Fruit fly (Drosophila melanogaster) whole organism, embryonic: ENCODE data around the gene Syt12.

ENCODE experiments used
- B-H1 ChIP-seq: fragments of 200-800 bp; sonication (Bioruptor generic); IDR thresholded peaks from 3 replicates; pipeline ENCODE4 v1.3.6; 2022; ENCODE audit warnings: missing biosample characterization, missing genetic modification characterization
- Blimp-1 ChIP-seq: fragments of 200-800 bp; sonication (Bioruptor generic); optimal IDR thresholded peaks from 3 replicates; lab custom pipeline; 2018; ENCODE audit warnings: missing biosample characterization, missing genetic modification characterization, mild to moderate bottlenecking, moderate library complexity, missing genetic modification reagents
- CG1024 ChIP-seq: fragments of 200-800 bp; sonication (Bioruptor generic); IDR thresholded peaks from 2 replicates; pipeline ENCODE4 v1.3.6; 2022; ENCODE audit warnings: missing biosample characterization, missing genetic modification characterization
- CG10654 ChIP-seq: fragments of 200-800 bp; sonication (Bioruptor generic); optimal IDR thresholded peaks from 2 replicates; lab custom pipeline; 2016; ENCODE audit warnings: missing biosample characterization, missing genetic modification characterization
- CG11247 ChIP-seq: fragments of 200-800 bp; sonication (Bioruptor generic); IDR thresholded peaks from 2 replicates; pipeline ENCODE4 v1.3.6; 2022; ENCODE audit warnings: missing biosample characterization, missing genetic modification characterization
- CG11560 ChIP-seq: fragments of 200-800 bp; sonication (Bioruptor generic); IDR thresholded peaks from 3 replicates; pipeline ENCODE4 v1.3.6; 2022; ENCODE audit warnings: missing biosample characterization, missing genetic modification characterization
- CG12104 ChIP-seq: fragments of 200-800 bp; sonication (Bioruptor generic); optimal IDR thresholded peaks from 3 replicates; lab custom pipeline; 2016; ENCODE audit warnings: missing biosample characterization, missing genetic modification characterization
- CG13775 ChIP-seq: fragments of 200-800 bp; sonication (Bioruptor generic); optimal IDR thresholded peaks from 3 replicates; lab custom pipeline; 2017; ENCODE audit warnings: missing biosample characterization, mild to moderate bottlenecking, missing genetic modification characterization
- CG14667 ChIP-seq: fragments of 200-800 bp; sonication (Bioruptor generic); IDR thresholded peaks from 2 replicates; pipeline ENCODE4 v1.3.6; 2022; ENCODE audit warnings: missing biosample characterization, missing genetic modification characterization
- CG18599 ChIP-seq: fragments of 200-800 bp; sonication (Bioruptor generic); optimal IDR thresholded peaks from 3 replicates; lab custom pipeline; 2017; ENCODE audit warnings: missing biosample characterization, missing genetic modification characterization, mild to moderate bottlenecking, moderate library complexity, missing genetic modification reagents
- CG18764 ChIP-seq: fragments of 200-800 bp; sonication (Bioruptor generic); optimal IDR thresholded peaks from 3 replicates; lab custom pipeline; 2016; ENCODE audit warnings: missing biosample characterization, missing genetic modification characterization
- CG2120 ChIP-seq: fragments of 200-800 bp; sonication (Bioruptor generic); optimal IDR thresholded peaks from 3 replicates; lab custom pipeline; 2016; ENCODE audit warnings: missing biosample characterization, missing genetic modification characterization
- CG2712 ChIP-seq: fragments of 200-800 bp; optimal IDR thresholded peaks from 3 replicates; lab custom pipeline; 2019; ENCODE audit warnings: missing biosample characterization, mild to moderate bottlenecking, missing genetic modification characterization, moderate library complexity
- CG32772 ChIP-seq: fragments of 200-800 bp; sonication (Bioruptor generic); IDR thresholded peaks from 2 replicates; pipeline ENCODE4 v1.3.6; 2022; ENCODE audit warnings: missing biosample characterization, missing genetic modification characterization
- CG7372 ChIP-seq: fragments of 200-800 bp; sonication (Bioruptor generic); IDR thresholded peaks from 2 replicates; pipeline ENCODE4 v1.3.6; 2022; ENCODE audit warnings: missing biosample characterization, missing genetic modification characterization
- CG8281 ChIP-seq: fragments of 200-800 bp; sonication (Bioruptor generic); optimal IDR thresholded peaks from 2 replicates; lab custom pipeline; 2018; ENCODE audit warnings: missing biosample characterization, mild to moderate bottlenecking, missing genetic modification characterization, moderate library complexity
- CG8388 ChIP-seq: fragments of 200-800 bp; sonication (Bioruptor generic); optimal IDR thresholded peaks from 2 replicates; lab custom pipeline; 2019; ENCODE audit warnings: missing biosample characterization, mild to moderate bottlenecking, missing genetic modification characterization, moderate library complexity
- CG8924 ChIP-seq: fragments of 200-800 bp; optimal IDR thresholded peaks from 3 replicates; lab custom pipeline; 2019; ENCODE audit warnings: missing biosample characterization, mild to moderate bottlenecking, missing genetic modification characterization, moderate library complexity
- Dad ChIP-seq: fragments of 200-800 bp; sonication (Bioruptor generic); optimal IDR thresholded peaks from 3 replicates; lab custom pipeline; 2016; ENCODE audit warnings: missing biosample characterization, missing genetic modification characterization
- Dip2 ChIP-seq: fragments of 200-800 bp; sonication (Bioruptor generic); IDR thresholded peaks from 2 replicates; pipeline ENCODE4 v1.3.6; 2022; ENCODE audit warnings: missing biosample characterization, missing genetic modification characterization
- E2f2 ChIP-seq: fragments of 200-800 bp; sonication (Bioruptor generic); IDR thresholded peaks from 2 replicates; pipeline ENCODE4 v1.3.6; 2022; ENCODE audit warnings: missing biosample characterization, missing genetic modification characterization
- GATAe ChIP-seq: fragments of 200-800 bp; sonication (Bioruptor generic); conservative IDR thresholded peaks from 2 replicates; pipeline ENCODE4 v1.3.6; 2022; ENCODE audit warnings: missing biosample characterization, missing genetic modification characterization
- Gsc ChIP-seq: fragments of 200-800 bp; sonication (Bioruptor generic); IDR thresholded peaks from 2 replicates; pipeline ENCODE4 v1.3.6; 2022; ENCODE audit warnings: missing biosample characterization, missing genetic modification characterization
- Hey ChIP-seq: fragments of 200-800 bp; sonication (Bioruptor generic); optimal IDR thresholded peaks from 3 replicates; lab custom pipeline; 2018; ENCODE audit warnings: missing biosample characterization, mild to moderate bottlenecking, missing genetic modification characterization
- Hr39 ChIP-seq: fragments of >200 bp; optimal IDR thresholded peaks from 2 replicates; lab custom pipeline; 2017
- Kr ChIP-seq: fragments of 200-800 bp; sonication (Bioruptor generic); optimal IDR thresholded peaks from 2 replicates; lab custom pipeline; 2017; ENCODE audit warnings: missing biosample characterization, mild to moderate bottlenecking, missing genetic modification characterization
- NfI ChIP-seq: fragments of 200-800 bp; sonication (Bioruptor generic); optimal IDR thresholded peaks from 3 replicates; lab custom pipeline; 2018; ENCODE audit warnings: missing biosample characterization, mild to moderate bottlenecking, missing genetic modification characterization, moderate library complexity
- PHDP ChIP-seq: fragments of 200-800 bp; sonication (Bioruptor generic); optimal IDR thresholded peaks from 3 replicates; lab custom pipeline; 2018; ENCODE audit warnings: missing biosample characterization, mild to moderate bottlenecking, missing genetic modification characterization, moderate library complexity
- Sox100B ChIP-seq: fragments of 200-800 bp; sonication (Bioruptor generic); optimal IDR thresholded peaks from 3 replicates; lab custom pipeline; 2018; ENCODE audit warnings: missing biosample characterization, mild to moderate bottlenecking, missing genetic modification characterization
- al ChIP-seq: fragments of 200-800 bp; sonication (Bioruptor generic); IDR thresholded peaks from 2 replicates; pipeline ENCODE4 v1.3.6; 2022; ENCODE audit warnings: missing biosample characterization, missing genetic modification characterization
- ase ChIP-seq: fragments of 200-800 bp; sonication (Bioruptor generic); IDR thresholded peaks from 3 replicates; pipeline ENCODE4 v1.3.6; 2022; ENCODE audit warnings: missing biosample characterization, missing genetic modification characterization
- caup ChIP-seq: fragments of 200-800 bp; sonication (Bioruptor generic); optimal IDR thresholded peaks from 3 replicates; lab custom pipeline; 2017; ENCODE audit warnings: missing biosample characterization, mild to moderate bottlenecking, missing genetic modification characterization, moderate library complexity; ENCODE audit not compliant: severe bottlenecking
- cg ChIP-seq: fragments of 200-800 bp; sonication (Bioruptor generic); optimal IDR thresholded peaks from 3 replicates; lab custom pipeline; 2019; ENCODE audit warnings: missing biosample characterization, mild to moderate bottlenecking, missing genetic modification characterization, moderate library complexity
- dimm ChIP-seq: fragments of 200-800 bp; sonication (Bioruptor generic); IDR thresholded peaks from 2 replicates; pipeline ENCODE4 v1.3.6; 2022; ENCODE audit warnings: missing biosample characterization, missing genetic modification characterization
- dysf ChIP-seq: fragments of 200-800 bp; sonication (Bioruptor generic); IDR thresholded peaks from 3 replicates; pipeline ENCODE4 v1.3.6; 2022; ENCODE audit warnings: missing biosample characterization, missing genetic modification characterization
- fd102C ChIP-seq: fragments of 200-800 bp; sonication (Bioruptor generic); optimal IDR thresholded peaks from 2 replicates; lab custom pipeline; 2018; ENCODE audit warnings: missing biosample characterization, mild to moderate bottlenecking, missing genetic modification characterization, moderate library complexity
- gcm ChIP-seq: fragments of 200-800 bp; sonication (Bioruptor generic); optimal IDR thresholded peaks from 2 replicates; lab custom pipeline; 2019; ENCODE audit warnings: missing biosample characterization, mild to moderate bottlenecking, missing genetic modification characterization, moderate library complexity
- klu ChIP-seq: fragments of 200-800 bp; sonication (Bioruptor generic); IDR thresholded peaks from 2 replicates; pipeline ENCODE4 v1.3.6; 2022; ENCODE audit warnings: missing biosample characterization, missing genetic modification characterization
- kni ChIP-seq: fragments of 200-800 bp; sonication (Bioruptor generic); optimal IDR thresholded peaks from 3 replicates; lab custom pipeline; 2017; ENCODE audit warnings: mild to moderate bottlenecking, missing biosample characterization, missing genetic modification reagents, missing genetic modification characterization
- lola ChIP-seq, 3 experiments: fragments of >200 bp in 2 of 3; fragments of 200-800 bp in 1 of 3; sonication (Bioruptor generic) in 1 of 3; optimal IDR thresholded peaks; 2 replicates each; lab custom pipeline; 2017 to 2019; ENCODE audit warnings: missing biosample characterization in 3 of 3, missing genetic modification characterization in 3 of 3, mild to moderate bottlenecking in 1 of 3, moderate library complexity in 1 of 3
- odd ChIP-seq: fragments of 200-800 bp; sonication (Bioruptor generic); optimal IDR thresholded peaks from 2 replicates; lab custom pipeline; 2017; ENCODE audit warnings: missing biosample characterization, mild to moderate bottlenecking, missing genetic modification characterization
- pb ChIP-seq: fragments of 200-800 bp; sonication (Bioruptor generic); optimal IDR thresholded peaks from 3 replicates; lab custom pipeline; 2016; ENCODE audit warnings: missing biosample characterization, missing genetic modification characterization
- run ChIP-seq: fragments of 200-800 bp; sonication (Bioruptor generic); optimal IDR thresholded peaks from 3 replicates; lab custom pipeline; 2018; ENCODE audit warnings: missing biosample characterization, mild to moderate bottlenecking, missing genetic modification characterization
- sim ChIP-seq: fragments of 200-800 bp; sonication (Bioruptor generic); IDR thresholded peaks from 2 replicates; pipeline ENCODE4 v1.3.6; 2022; ENCODE audit warnings: missing biosample characterization, missing genetic modification characterization
- slou ChIP-seq: fragments of 200-800 bp; sonication (Bioruptor generic); optimal IDR thresholded peaks from 3 replicates; lab custom pipeline; 2016; ENCODE audit warnings: missing biosample characterization, missing genetic modification characterization
- so ChIP-seq: fragments of 200-800 bp; sonication (Bioruptor generic); IDR thresholded peaks from 3 replicates; pipeline ENCODE4 v1.3.6; 2022; ENCODE audit warnings: missing biosample characterization, missing genetic modification characterization
- stc ChIP-seq: fragments of 200-800 bp; sonication (Bioruptor generic); IDR thresholded peaks from 2 replicates; pipeline ENCODE4 v1.3.6; 2022; ENCODE audit warnings: missing biosample characterization, missing genetic modification characterization
- twi ChIP-seq: fragments of 200-800 bp; optimal IDR thresholded peaks from 2 replicates; lab custom pipeline; 2019; ENCODE audit warnings: missing biosample characterization, mild to moderate bottlenecking, missing genetic modification characterization, moderate library complexity
- unpg ChIP-seq: fragments of 200-800 bp; sonication (Bioruptor generic); optimal IDR thresholded peaks from 3 replicates; lab custom pipeline; 2018; ENCODE audit warnings: missing biosample characterization, mild to moderate bottlenecking, missing genetic modification characterization, moderate library complexity
- usp ChIP-seq: fragments of >200 bp; optimal IDR thresholded peaks from 2 replicates; lab custom pipeline; 2017; ENCODE audit warnings: missing biosample characterization, missing genetic modification characterization

Syt12 gene

dm6 chrX:13390465-13391173, 31.6 kb downstream of the Syt12 start (continued):
- TF ChIP-seq lola (GFP tag; optimal IDR thresholded peaks at IDR 0.05; lab: Kevin White, UChicago) (no peak), unpg (peak; percentile 70), usp (no peak), fd102C (no peak), sim (GFP tag; lab: Robert Waterston, UW) (no peak), Blimp-1 (peak; percentile 39), ase (GFP tag; lab: Robert Waterston, UW) (peak; percentile 45; the same call in 2 of the 3 replicates), CG18764 (no peak), GATAe (GFP tag; lab: Robert Waterston, UW) (no peak), CG1024 (GFP tag; lab: Robert Waterston, UW) (0 out of 2 replicates have a peak, but pooled peaks have one; percentile 23), slou (GFP tag; lab: Kevin White, UChicago) (no peak), Dad (GFP tag; lab: Kevin White, UChicago) (no peak), run (tag; lab: Kevin White, UChicago) (peak; percentile 9), kni (GFP tag; lab: Kevin White, UChicago) (no peak), CG2120 (peak; percentile 59), Hr39 (lab: Kevin White, UChicago) (no peak), CG14667 (peak; percentile 29; the same call in 1 of the 2 replicates), dysf (peak; percentile 78; the same call in 2 of the 3 replicates), CG8388 (GFP tag; lab: Kevin White, UChicago) (peak; percentile 22), NfI (GFP tag; lab: Kevin White, UChicago) (peak; percentile 24), PHDP (tag; lab: Kevin White, UChicago) (peak; percentile 79), Sox100B (peak; percentile 51), Hey (tag; lab: Kevin White, UChicago) (no peak), al (GFP tag; lab: Robert Waterston, UW) (peak; percentile 85), CG13775 (peak; percentile 57), dimm (GFP tag; lab: Robert Waterston, UW) (no peak), Kr (GFP tag; lab: Kevin White, UChicago) (no peak), CG8281 (tag; lab: Kevin White, UChicago) (peak; percentile 14), gcm (peak; percentile 18), Dip2 (GFP tag; lab: Robert Waterston, UW) (no peak), CG10654 (peak; percentile 2), CG11247 (peak; percentile 35; the same call in 1 of the 2 replicates), caup (GFP tag; lab: Kevin White, UChicago) (peak; percentile 74), twi (no peak), so (GFP tag; lab: Robert Waterston, UW) (no peak), CG32772 (GFP tag; lab: Robert Waterston, UW) (0 out of 2 replicates have a peak, but pooled peaks have one; percentile 34), pb (no peak), B-H1 (GFP tag; lab: Robert Waterston, UW) (peak; percentile 40; the same call in 1 of the 3 replicates), CG2712 (tag; lab: Kevin White, UChicago) (peak; percentile 71), cg (GFP tag; lab: Kevin White, UChicago) (peak; percentile 18), stc (GFP tag; lab: Robert Waterston, UW) (peak; percentile 70), klu (GFP tag; lab: Robert Waterston, UW) (peak; percentile 53; the same call in 1 of the 2 replicates), CG8924 (peak; percentile 80), odd (GFP tag; lab: Kevin White, UChicago) (peak; percentile 31), CG18599 (GFP tag; lab: Kevin White, UChicago) (peak; percentile 87), E2f2 (GFP tag; lab: Robert Waterston, UW) (peak; percentile 37; the same call in 1 of the 2 replicates), CG11560 (tag; lab: Robert Waterston, UW) (0 out of 3 replicates have a peak, but pooled peaks have one; percentile 28), CG7372 (GFP tag; lab: Robert Waterston, UW) (peak; percentile 64), Gsc (no peak), CG12104 (peak; percentile 37)
